Worm (Caenorhabditis elegans): Measurements from ENCODE around the gene F07E5.12.

Gene F07E5.12

DNA sequence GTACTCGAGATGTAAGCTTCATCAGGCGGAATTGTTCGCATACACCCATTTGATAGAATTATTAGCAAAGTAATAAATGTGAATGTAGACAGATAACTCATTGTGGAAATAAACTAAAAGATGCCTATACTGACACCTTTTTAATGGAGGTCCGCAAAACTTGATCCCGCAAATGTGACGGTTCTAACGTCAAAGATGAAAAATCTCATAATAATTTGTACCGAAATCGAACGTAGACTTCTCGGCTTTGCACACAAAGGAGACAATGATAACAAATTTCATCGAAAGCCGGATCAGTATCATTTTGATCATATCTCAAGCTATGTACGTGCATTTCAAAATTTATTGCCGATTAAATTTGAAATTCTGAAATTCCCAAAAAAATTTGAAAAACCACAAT, 40.5 kb downstream of the F07E5.12 start, which contains the start of gene R52.4:
R52.4 (minus strand) TSS at position 101 of the 400 bp plus-strand sequence.
- TF ChIP-seq daf-16 (GFP tag; optimal IDR thresholded peaks at IDR 0.05) (no peak), daf-16 (tag; optimal IDR thresholded peaks at IDR 0.05) (no peak), tag-97 (GFP tag; IDR thresholded peaks at IDR 0.05) (no peak), daf-19 (GFP tag; conservative IDR thresholded peaks at IDR 0.05) (no peak), zip-11 (GFP tag; IDR thresholded peaks at IDR 0.05) (no peak), mdt-29 (GFP tag; IDR thresholded peaks at IDR 0.05) (no peak), snpc-4 (tag; optimal IDR thresholded peaks at IDR 0.05) (no peak), lin-13 (GFP tag; optimal IDR thresholded peaks at IDR 0.05) (no peak), fos-1 (tag; optimal IDR thresholded peaks at IDR 0.05) (no peak)

ce11 chrII:2109943-2110342, 42.2 kb downstream of the F07E5.12 start, which contains the start of gene R52.5:
Gene R52.5, minus strand, starts transcription at chrII:2110043.
- TF ChIP-seq lsy-2 (tag; optimal IDR thresholded peaks at IDR 0.05) (no peak), fos-1 (tag; optimal IDR thresholded peaks at IDR 0.05) (no peak), F49E8.2 (tag; optimal IDR thresholded peaks at IDR 0.05; ENCODE audit: borderline replicate concordance) (no peak), nhr-25 (tag; optimal IDR thresholded peaks at IDR 0.05; ENCODE audit: borderline replicate concordance, insufficient read depth) (no peak), dpl-1 (GFP tag; optimal IDR thresholded peaks at IDR 0.05) (no peak), spr-3 (GFP tag; optimal IDR thresholded peaks at IDR 0.05) (no peak), T26A8.4 (GFP tag; IDR thresholded peaks at IDR 0.05) (no peak), hlh-30 (tag; optimal IDR thresholded peaks at IDR 0.05; ENCODE audit: insufficient read depth) (no peak), mxl-2 (GFP tag; conservative IDR thresholded peaks at IDR 0.05) (no peak), snpc-1.2 (GFP tag; IDR thresholded peaks at IDR 0.05) (no peak), pqm-1 (tag; optimal IDR thresholded peaks at IDR 0.05) (no peak), ceh-44 (GFP tag; IDR thresholded peaks at IDR 0.05) (no peak), ZK337.2 (GFP tag; IDR thresholded peaks at IDR 0.05) (no peak), lin-29 (GFP tag; IDR thresholded peaks at IDR 0.05) (no peak), F26F4.8 (GFP tag; conservative IDR thresholded peaks at IDR 0.05) (no peak), dve-1 (tag; optimal IDR thresholded peaks at IDR 0.05; ENCODE audit: insufficient read depth) (no peak), hlh-11 (tag; optimal IDR thresholded peaks at IDR 0.05) (no peak), R02D3.7 (tag; optimal IDR thresholded peaks at IDR 0.05) (no peak), Y5F2A.4 (GFP tag; optimal IDR thresholded peaks at IDR 0.05) (no peak), pha-4 (GFP tag; IDR thresholded peaks at IDR 0.05) (no peak), pha-4 (tag; optimal IDR thresholded peaks at IDR 0.05) (no peak)

ce11 chrII:2112948-2113347, 45.2 kb downstream of the F07E5.12 start, which contains the start of gene R52.6:
Gene R52.6, minus strand, starts transcription at chrII:2113048.
- TF ChIP-seq zfp-3 (GFP tag; conservative IDR thresholded peaks at IDR 0.05) (no peak), ceh-28 (tag; optimal IDR thresholded peaks at IDR 0.05) (no peak), ceh-32 (tag; optimal IDR thresholded peaks at IDR 0.05; ENCODE audit: poor library complexity) (no peak), egl-43 (GFP tag; IDR thresholded peaks at IDR 0.05) (no peak), nhr-76 (tag; optimal IDR thresholded peaks at IDR 0.05) (no peak), skn-1 (tag; optimal IDR thresholded peaks at IDR 0.05) (no peak), nhr-102 (tag; optimal IDR thresholded peaks at IDR 0.05) (no peak), nhr-42 (GFP tag; IDR thresholded peaks at IDR 0.05) (no peak), duxl-1 (tag; optimal IDR thresholded peaks at IDR 0.05; ENCODE audit: poor library complexity) (no peak), aly-2 (tag; optimal IDR thresholded peaks at IDR 0.05) (no peak), ZK546.5 (tag; optimal IDR thresholded peaks at IDR 0.05) (no peak), Y105C5A.15 (GFP tag; IDR thresholded peaks at IDR 0.05) (no peak), hif-1 (tag; optimal IDR thresholded peaks at IDR 0.05) (no peak), hlh-30 (tag; optimal IDR thresholded peaks at IDR 0.05; ENCODE audit: insufficient read depth) (no peak), zip-11 (GFP tag; IDR thresholded peaks at IDR 0.05) (no peak), unc-62 (GFP tag; optimal IDR thresholded peaks at IDR 0.05 in 1 of 2) (no peak), unc-62 (tag; optimal IDR thresholded peaks at IDR 0.05) (no peak)
